Fruit fly (Drosophila melanogaster) whole organism, pupa: ENCODE data around the gene CG34247.

Experiments used
- CG8159 ChIP-seq: fragments of 200-800 bp; sonication (Bioruptor generic); optimal IDR thresholded peaks from 3 replicates; lab custom pipeline; 2018; ENCODE audit warnings: missing biosample characterization, mild to moderate bottlenecking, missing genetic modification characterization, moderate library complexity
- CG8301 ChIP-seq: fragments of 200-800 bp; sonication (Bioruptor generic); optimal IDR thresholded peaks from 2 replicates; lab custom pipeline; 2018; ENCODE audit warnings: missing biosample characterization, mild to moderate bottlenecking, missing genetic modification characterization
- EcR ChIP-seq: fragments of 200-800 bp; sonication (Bioruptor generic); optimal IDR thresholded peaks from 3 replicates; lab custom pipeline; 2019; ENCODE audit warnings: missing biosample characterization, missing genetic modification characterization, mild to moderate bottlenecking, moderate library complexity, missing genetic modification reagents

dm6 chr3L:16270802-16271332 lies 9.5 kb upstream of the CG34247 start, which contains the start of the genes CG34248 and CG13067:
- TF ChIP-seq EcR (GFP tag; lab: Kevin White, UChicago), result no peak
- no peak for TF ChIP-seq CG8301
- no peak for TF ChIP-seq CG8159 (tag; lab: Kevin White, UChicago)
